Fruit fly (Drosophila melanogaster) whole organism, embryonic: ENCODE data around the gene CG14965.

ENCODE experiments used
- ATbp ChIP-seq: fragments of 200-800 bp; sonication (Bioruptor generic); optimal IDR thresholded peaks from 2 replicates; lab custom pipeline; 2017; ENCODE audit warnings: missing biosample characterization, mild to moderate bottlenecking, missing genetic modification characterization, missing genetic modification reagents
- CG10267 ChIP-seq: fragments of 200-800 bp; sonication (Bioruptor generic); optimal IDR thresholded peaks from 2 replicates; lab custom pipeline; 2018; ENCODE audit warnings: missing biosample characterization, mild to moderate bottlenecking, missing genetic modification characterization, moderate library complexity
- CG11504 ChIP-seq: fragments of 200-800 bp; sonication (Bioruptor generic); optimal IDR thresholded peaks from 3 replicates; lab custom pipeline; 2019; ENCODE audit warnings: missing biosample characterization, mild to moderate bottlenecking, missing genetic modification characterization, moderate library complexity
- CG11695 ChIP-seq: fragments of 200-800 bp; sonication (Bioruptor generic); IDR thresholded peaks from 3 replicates; pipeline ENCODE4 v1.3.6; 2022; ENCODE audit warnings: missing biosample characterization, missing genetic modification characterization
- CG1233 ChIP-seq: fragments of 200-800 bp; sonication (Bioruptor generic); optimal IDR thresholded peaks from 4 replicates; lab custom pipeline; 2018; ENCODE audit warnings: missing biosample characterization, mild to moderate bottlenecking, missing genetic modification characterization
- CG12769 ChIP-seq: fragments of 200-800 bp; sonication (Bioruptor generic); optimal IDR thresholded peaks from 2 replicates; lab custom pipeline; 2019; ENCODE audit warnings: missing biosample characterization, mild to moderate bottlenecking, missing genetic modification characterization, moderate library complexity
- CG17385 ChIP-seq: fragments of 200-800 bp; sonication (Bioruptor generic); optimal IDR thresholded peaks from 3 replicates; lab custom pipeline; 2018; ENCODE audit warnings: missing biosample characterization, mild to moderate bottlenecking, missing genetic modification characterization
- CG30020 ChIP-seq: fragments of 200-800 bp; optimal IDR thresholded peaks from 2 replicates; lab custom pipeline; 2019; ENCODE audit warnings: missing biosample characterization, mild to moderate bottlenecking, missing genetic modification characterization, moderate library complexity
- CG33213 ChIP-seq: fragments of 200-800 bp; sonication (Bioruptor generic); optimal IDR thresholded peaks from 3 replicates; lab custom pipeline; 2016; ENCODE audit warnings: missing biosample characterization, missing genetic modification characterization
- CG43689 ChIP-seq: fragments of 200-800 bp; sonication (Bioruptor generic); IDR thresholded peaks from 2 replicates; pipeline ENCODE4 v1.3.6; 2022; ENCODE audit warnings: missing biosample characterization, missing genetic modification characterization
- CG4424 ChIP-seq: fragments of 200-800 bp; sonication (Bioruptor generic); optimal IDR thresholded peaks from 3 replicates; lab custom pipeline; 2016; ENCODE audit warnings: missing biosample characterization, missing genetic modification characterization
- CG6654 ChIP-seq: fragments of 200-800 bp; sonication (Bioruptor generic); optimal IDR thresholded peaks from 2 replicates; lab custom pipeline; 2017; ENCODE audit warnings: missing biosample characterization, mild to moderate bottlenecking, missing genetic modification characterization
- CG7556 ChIP-seq: fragments of 200-800 bp; sonication (Bioruptor generic); optimal IDR thresholded peaks from 2 replicates; lab custom pipeline; 2017; ENCODE audit warnings: missing biosample characterization, mild to moderate bottlenecking, missing genetic modification characterization
- CG7928 ChIP-seq: fragments of 200-800 bp; sonication (Bioruptor generic); optimal IDR thresholded peaks from 2 replicates; lab custom pipeline; 2017; ENCODE audit warnings: missing biosample characterization, mild to moderate bottlenecking, missing genetic modification characterization
- CG7987 ChIP-seq: fragments of 200-800 bp; sonication (Bioruptor generic); optimal IDR thresholded peaks from 2 replicates; lab custom pipeline; 2018; ENCODE audit warnings: missing biosample characterization, mild to moderate bottlenecking, missing genetic modification characterization, moderate library complexity
- CG8388 ChIP-seq: fragments of 200-800 bp; sonication (Bioruptor generic); optimal IDR thresholded peaks from 2 replicates; lab custom pipeline; 2019; ENCODE audit warnings: missing biosample characterization, mild to moderate bottlenecking, missing genetic modification characterization, moderate library complexity
- CG9727 ChIP-seq: fragments of 200-800 bp; sonication (Bioruptor generic); optimal IDR thresholded peaks from 3 replicates; lab custom pipeline; 2017; ENCODE audit warnings: missing biosample characterization, mild to moderate bottlenecking, missing genetic modification characterization
- D ChIP-seq, 2 experiments: fragments of 200-800 bp in 1 of 2; fragments of >200 bp in 1 of 2; sonication (Bioruptor generic) in 1 of 2; optimal IDR thresholded peaks; 2 replicates in 1 of 2; 3 replicates in 1 of 2; lab custom pipeline; 2017; ENCODE audit warnings: mild to moderate bottlenecking in 1 of 2, missing biosample characterization in 1 of 2, missing genetic modification characterization in 1 of 2, missing genetic modification reagents in 1 of 2
- Dip2 ChIP-seq: fragments of 200-800 bp; sonication (Bioruptor generic); IDR thresholded peaks from 2 replicates; pipeline ENCODE4 v1.3.6; 2022; ENCODE audit warnings: missing biosample characterization, missing genetic modification characterization
- Drgx ChIP-seq: fragments of 200-800 bp; sonication (Bioruptor generic); IDR thresholded peaks from 2 replicates; pipeline ENCODE4 v1.3.6; 2022; ENCODE audit warnings: missing biosample characterization, missing genetic modification characterization
- Elba2 ChIP-seq: fragments of 200-800 bp; sonication (Bioruptor generic); optimal IDR thresholded peaks from 3 replicates; lab custom pipeline; 2016; ENCODE audit warnings: missing biosample characterization, missing genetic modification characterization
- H15 ChIP-seq: fragments of 200-800 bp; sonication (Bioruptor generic); IDR thresholded peaks from 3 replicates; pipeline ENCODE4 v1.3.6; 2022; ENCODE audit warnings: missing biosample characterization, missing genetic modification characterization
- Hr51 ChIP-seq, 2 experiments: fragments of 200-800 bp; sonication (Bioruptor generic); optimal IDR thresholded peaks; 2 replicates in 1 of 2; 3 replicates in 1 of 2; lab custom pipeline; 2016 to 2018; ENCODE audit warnings: missing biosample characterization in 2 of 2, missing genetic modification characterization in 2 of 2, mild to moderate bottlenecking in 1 of 2, moderate library complexity in 1 of 2
- Kr ChIP-seq: fragments of 200-800 bp; sonication (Bioruptor generic); optimal IDR thresholded peaks from 2 replicates; lab custom pipeline; 2017; ENCODE audit warnings: missing biosample characterization, mild to moderate bottlenecking, missing genetic modification characterization
- Med ChIP-seq: fragments of 200-800 bp; sonication (Bioruptor generic); peaks from one replicate; lab custom pipeline; 2016; ENCODE audit warnings: missing biosample characterization, missing genetic modification characterization, mild to moderate bottlenecking, inconsistent platforms, moderate library complexity
- NK7.1 ChIP-seq: fragments of 200-800 bp; sonication (Bioruptor generic); optimal IDR thresholded peaks from 3 replicates; lab custom pipeline; 2016; ENCODE audit warnings: missing biosample characterization, missing genetic modification characterization
- Oaz ChIP-seq: fragments of 200-800 bp; sonication (Bioruptor generic); IDR thresholded peaks from 2 replicates; pipeline ENCODE4 v1.3.6; 2022; ENCODE audit warnings: missing biosample characterization, missing genetic modification characterization
- chinmo ChIP-seq: fragments of 200-800 bp; sonication (Bioruptor generic); IDR thresholded peaks from 4 replicates; pipeline ENCODE4 v1.3.6; 2022; ENCODE audit warnings: missing biosample characterization, missing genetic modification characterization; ENCODE audit not compliant: partially characterized antibody
- corto ChIP-seq: fragments of 200-800 bp; sonication (Bioruptor generic); optimal IDR thresholded peaks from 2 replicates; lab custom pipeline; 2016; ENCODE audit warnings: missing biosample characterization, mild to moderate bottlenecking, missing genetic modification characterization, moderate library complexity
- dimm ChIP-seq: fragments of 200-800 bp; sonication (Bioruptor generic); IDR thresholded peaks from 2 replicates; pipeline ENCODE4 v1.3.6; 2022; ENCODE audit warnings: missing biosample characterization, missing genetic modification characterization
- dpn ChIP-seq, 2 experiments: fragments of 200-800 bp; sonication (Bioruptor generic); optimal IDR thresholded peaks; 3 replicates each; lab custom pipeline; 2016; ENCODE audit warnings: missing biosample characterization in 2 of 2, missing genetic modification characterization in 2 of 2
- gfzf ChIP-seq: fragments of 200-800 bp; sonication (Bioruptor generic); optimal IDR thresholded peaks from 2 replicates; lab custom pipeline; 2016; ENCODE audit warnings: missing biosample characterization, mild to moderate bottlenecking, missing genetic modification characterization, moderate library complexity
- gsb ChIP-seq: fragments of 200-800 bp; sonication (Bioruptor generic); IDR thresholded peaks from 2 replicates; pipeline ENCODE4 v1.3.6; 2022; ENCODE audit warnings: missing biosample characterization, missing genetic modification characterization
- hkb ChIP-seq, 2 experiments: fragments of 200-800 bp in 1 of 2; fragments of >200 bp in 1 of 2; sonication (Bioruptor generic) in 1 of 2; IDR thresholded peaks in 1 of 2; optimal IDR thresholded peaks in 1 of 2; 2 replicates each; pipeline versions ENCODE4 v1.3.6 to Lab custom; 2017 to 2022; ENCODE audit warnings: missing biosample characterization in 1 of 2, missing genetic modification characterization in 1 of 2
- inv ChIP-seq: fragments of 200-800 bp; sonication (Bioruptor generic); IDR thresholded peaks from 2 replicates; pipeline ENCODE4 v1.3.6; 2022; ENCODE audit warnings: missing biosample characterization, missing genetic modification characterization; ENCODE audit not compliant: partially characterized antibody
- lilli ChIP-seq: fragments of 200-800 bp; sonication (Bioruptor generic); optimal IDR thresholded peaks from 3 replicates; lab custom pipeline; 2016; ENCODE audit warnings: missing biosample characterization, missing genetic modification characterization
- nom ChIP-seq: fragments of 200-800 bp; sonication (Bioruptor generic); optimal IDR thresholded peaks from 2 replicates; lab custom pipeline; 2017; ENCODE audit warnings: missing biosample characterization, missing genetic modification characterization, mild to moderate bottlenecking, moderate library complexity, missing genetic modification reagents
- phol ChIP-seq: fragments of 200-800 bp; sonication (Bioruptor generic); optimal IDR thresholded peaks from 3 replicates; lab custom pipeline; 2018; ENCODE audit warnings: missing biosample characterization, mild to moderate bottlenecking, missing genetic modification characterization, moderate library complexity
- scrt ChIP-seq: fragments of 200-800 bp; sonication (Bioruptor generic); optimal IDR thresholded peaks from 2 replicates; lab custom pipeline; 2018; ENCODE audit warnings: missing biosample characterization, mild to moderate bottlenecking, missing genetic modification characterization, moderate library complexity
- tap ChIP-seq: fragments of 200-800 bp; optimal IDR thresholded peaks from 3 replicates; lab custom pipeline; 2019; ENCODE audit warnings: missing biosample characterization, mild to moderate bottlenecking, missing genetic modification characterization, moderate library complexity
- tgo ChIP-seq: fragments of 200-800 bp; sonication (Bioruptor generic); IDR thresholded peaks from 3 replicates; pipeline ENCODE4 v1.3.6; 2022; ENCODE audit warnings: missing biosample characterization, missing genetic modification characterization
- trh ChIP-seq: fragments of 200-800 bp; sonication (Bioruptor generic); optimal IDR thresholded peaks from 2 replicates; lab custom pipeline; 2016; ENCODE audit warnings: missing biosample characterization, missing genetic modification characterization
- twi ChIP-seq: fragments of 200-800 bp; optimal IDR thresholded peaks from 2 replicates; lab custom pipeline; 2019; ENCODE audit warnings: missing biosample characterization, mild to moderate bottlenecking, missing genetic modification characterization, moderate library complexity
- unc-4 ChIP-seq: fragments of 200-800 bp; sonication (Bioruptor generic); IDR thresholded peaks from 2 replicates; pipeline ENCODE4 v1.3.6; 2022; ENCODE audit warnings: missing biosample characterization, missing genetic modification characterization; ENCODE audit not compliant: partially characterized antibody
- vfl ChIP-seq: fragments of 200-800 bp; sonication (Bioruptor generic); optimal IDR thresholded peaks from 2 replicates; lab custom pipeline; 2016; ENCODE audit warnings: missing biosample characterization, missing genetic modification characterization
- wdn ChIP-seq: fragments of 200-800 bp; sonication (Bioruptor generic); IDR thresholded peaks from 2 replicates; pipeline ENCODE4 v1.3.6; 2022; ENCODE audit warnings: missing biosample characterization, missing genetic modification characterization
- z ChIP-seq: fragments of 200-800 bp; sonication (Bioruptor generic); IDR thresholded peaks from 3 replicates; pipeline ENCODE4 v1.3.6; 2022; ENCODE audit warnings: missing biosample characterization, missing genetic modification characterization

Gene CG14965

DNA sequence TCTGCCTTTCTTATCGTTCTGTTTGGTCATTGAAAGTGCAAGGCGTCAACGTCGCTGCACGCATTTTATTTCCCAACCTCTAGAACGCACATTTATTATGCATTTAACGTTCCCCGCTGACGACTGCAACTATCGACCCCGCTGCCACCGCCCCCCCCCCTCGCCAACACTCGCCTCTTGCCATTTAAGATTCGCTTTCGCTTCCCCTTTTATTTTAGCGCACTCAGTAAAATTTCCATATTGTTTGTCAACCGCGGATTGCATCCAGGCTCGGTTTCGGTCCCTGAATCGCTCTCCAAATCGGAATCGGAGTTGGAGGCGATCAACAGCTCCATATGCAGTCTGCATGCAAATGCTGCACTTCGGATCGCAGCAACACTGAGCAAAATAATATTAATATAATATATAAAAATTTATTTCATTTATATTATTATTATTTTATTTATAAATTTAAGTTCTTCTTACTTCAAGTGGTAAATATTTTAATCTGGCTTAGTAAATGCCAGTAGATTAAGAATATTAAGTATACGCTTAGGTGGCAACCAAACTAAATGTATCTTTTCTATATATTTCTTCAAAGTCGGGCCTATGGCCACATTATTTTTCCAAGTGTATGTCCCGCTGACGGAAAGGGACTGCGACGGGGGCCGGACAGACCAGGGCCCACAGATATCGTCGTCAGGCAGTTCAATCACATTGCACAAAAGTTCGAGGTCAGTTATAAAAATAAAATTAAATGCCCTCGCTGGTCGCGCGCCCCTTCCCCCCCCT is 48.5 kb upstream of the CG14965 start (continued):
- TF ChIP-seq tgo (GFP tag; lab: Robert Waterston, UW) = no peak; the same call in 2 of the 3 replicates
- TF ChIP-seq CG11504 (tag; lab: Kevin White, UChicago) = no peak
- no peak for TF ChIP-seq scrt (GFP tag; lab: Kevin White, UChicago)
- no peak for TF ChIP-seq CG30020
- TF ChIP-seq CG17385 (GFP tag; lab: Kevin White, UChicago) = peak; percentile 49
- TF ChIP-seq vfl (GFP tag; lab: Kevin White, UChicago) = no peak
- TF ChIP-seq CG33213 (GFP tag; lab: Kevin White, UChicago) = no peak
- TF ChIP-seq trh = no peak
- peak; percentile 34 for TF ChIP-seq phol (tag; lab: Kevin White, UChicago)
- no peak for TF ChIP-seq Elba2 (GFP tag; lab: Kevin White, UChicago)
- TF ChIP-seq CG7928 = no peak
- no peak for TF ChIP-seq unc-4 (GFP tag; lab: Robert Waterston, UW)
- TF ChIP-seq wdn (GFP tag; lab: Robert Waterston, UW) = no peak
- TF ChIP-seq Kr (GFP tag; lab: Kevin White, UChicago) = no peak
- TF ChIP-seq Oaz (GFP tag; lab: Robert Waterston, UW) = no peak
- peak; percentile 44 for TF ChIP-seq tap (tag; lab: Kevin White, UChicago)
- no peak for TF ChIP-seq inv (GFP tag; lab: Robert Waterston, UW)
- peak in 1 of 2 experiments; percentile 65 for TF ChIP-seq Hr51 (GFP tag; optimal IDR thresholded peaks at IDR 0.05; lab: Kevin White, UChicago)
- TF ChIP-seq hkb (optimal IDR thresholded peaks at IDR 0.05; lab: Kevin White, UChicago) = no peak
- 0 out of 2 replicates have a peak, but pooled peaks have one; percentile 19 for TF ChIP-seq hkb (GFP tag; IDR thresholded peaks at IDR 0.05; lab: Robert Waterston, UW)
- 0 out of 4 replicates have a peak, but pooled peaks have one; percentile 28 for TF ChIP-seq chinmo (GFP tag; lab: Robert Waterston, UW)
- no peak for TF ChIP-seq CG9727 (GFP tag; lab: Kevin White, UChicago)
- no peak for TF ChIP-seq CG11695
- peak; percentile 5 for TF ChIP-seq CG10267
- peak in 1 of 2 experiments; percentile 31 for TF ChIP-seq dpn (GFP tag; optimal IDR thresholded peaks at IDR 0.05; lab: Kevin White, UChicago)
- TF ChIP-seq H15 (GFP tag; lab: Robert Waterston, UW) = no peak
- TF ChIP-seq dimm (GFP tag; lab: Robert Waterston, UW) = peak; percentile 6; the same call in 1 of the 2 replicates
- TF ChIP-seq gsb (GFP tag; lab: Robert Waterston, UW) = no peak
- TF ChIP-seq nom (GFP tag; lab: Kevin White, UChicago) = peak; percentile 99
- TF ChIP-seq ATbp (GFP tag; lab: Kevin White, UChicago) = peak; percentile 21
- peak; percentile 8 for TF ChIP-seq twi (tag; lab: Kevin White, UChicago)
- TF ChIP-seq CG4424 (GFP tag; lab: Kevin White, UChicago) = peak; percentile 3
- peak; percentile 90 for TF ChIP-seq corto (GFP tag; lab: Kevin White, UChicago)
- peak; percentile 84 for TF ChIP-seq Drgx (GFP tag; lab: Robert Waterston, UW)
- TF ChIP-seq lilli (GFP tag; lab: Kevin White, UChicago) = no peak
- TF ChIP-seq D (optimal IDR thresholded peaks at IDR 0.05; lab: Kevin White, UChicago) = no peak
- no peak for TF ChIP-seq D (GFP tag; optimal IDR thresholded peaks at IDR 0.05; lab: Kevin White, UChicago)
- no peak for TF ChIP-seq CG12769 (tag; lab: Kevin White, UChicago)
- TF ChIP-seq NK7.1 (GFP tag; lab: Kevin White, UChicago) = no peak
- no peak for TF ChIP-seq z (GFP tag; lab: Robert Waterston, UW)
- no peak for TF ChIP-seq gfzf (GFP tag; lab: Kevin White, UChicago)
- no peak for TF ChIP-seq CG43689
- peak; percentile 30 for TF ChIP-seq CG8388 (GFP tag; lab: Kevin White, UChicago)
- TF ChIP-seq CG1233 = no peak
- TF ChIP-seq CG7987 (GFP tag; lab: Kevin White, UChicago) = no peak
- TF ChIP-seq Med (GFP tag; lab: Kevin White, UChicago) = peak; percentile 56
- no peak for TF ChIP-seq CG7556 (GFP tag; lab: Kevin White, UChicago)
- TF ChIP-seq Dip2 (GFP tag; lab: Robert Waterston, UW) = no peak
- TF ChIP-seq CG6654 (GFP tag; lab: Kevin White, UChicago) = no peak
